Worm (Caenorhabditis elegans) whole organism, L4/young adult: Measurements from ENCODE around the gene W07G4.8.

Experiments used
- W03F9.2 ChIP-seq: fragments of 150-350 bp; optimal IDR thresholded peaks from 2 replicates; lab custom pipeline; 2014; ENCODE audit warnings: missing biosample characterization, missing genetic modification characterization
- dao-5 ChIP-seq: sonication (generic microtip); optimal IDR thresholded peaks from 2 replicates; lab custom pipeline; 2016; ENCODE audit warnings: missing genotype, missing genetic modification characterization, moderate library complexity, missing compliant biosample characterization
- him-1 ChIP-seq: sonication (generic microtip); optimal IDR thresholded peaks from 2 replicates; lab custom pipeline; 2016; ENCODE audit warnings: missing genotype, missing genetic modification reagents, missing genetic modification characterization, missing compliant biosample characterization

W07G4.8 gene

ce11 chrV:13036466-13036865, 12.9 kb downstream of the W07G4.8 start, which contains the start of gene W07G4.2:
W07G4.2 (minus strand) TSS chrV:13036566.
- TF ChIP-seq dao-5 (tag; lab: Kevin White, UChicago) (no peak), W03F9.2 (no peak)

ce11 chrV:13034604-13035003, 14.8 kb downstream of the W07G4.8 start, which contains the start of gene W07G4.7:
W07G4.7 (minus strand) TSS chrV:13034704.
- TF ChIP-seq him-1 (tag; lab: Kevin White, UChicago) (no peak), W03F9.2 (no peak)

ce11 chrV:13033223-13033622, 16.1 kb downstream of the W07G4.8 start, which contains the start of gene W07G4.1:
W07G4.1 (plus strand) TSS chrV:13033523.
- TF ChIP-seq him-1 (tag; lab: Kevin White, UChicago) (no peak), W03F9.2 (no peak), dao-5 (tag; lab: Kevin White, UChicago) (no peak)

- TF ChIP-seq him-1 (tag; lab: Kevin White, UChicago) (no peak), dao-5 (tag; lab: Kevin White, UChicago) (no peak), W03F9.2 (no peak)
Measured at ce11 chrV:13028871-13029270, 20.5 kb downstream of the W07G4.8 start.

ce11 chrV:13026631-13027299, 22.6 kb downstream of the W07G4.8 start:
- TF ChIP-seq W03F9.2 (no peak), dao-5 (tag; lab: Kevin White, UChicago) (no peak)

ce11 chrV:13025283-13025682, 24.1 kb downstream of the W07G4.8 start:
- TF ChIP-seq W03F9.2 (no peak), dao-5 (tag; lab: Kevin White, UChicago) (no peak), him-1 (tag; lab: Kevin White, UChicago) (no peak)

ce11 chrV:13024499-13024898, 24.9 kb downstream of the W07G4.8 start:
- TF ChIP-seq W03F9.2, result no peak
- TF ChIP-seq dao-5 (tag; lab: Kevin White, UChicago), result no peak
- no peak for TF ChIP-seq him-1 (tag; lab: Kevin White, UChicago)

ce11 chrV:13022265-13022664, 27.1 kb downstream of the W07G4.8 start:
- no peak for TF ChIP-seq him-1 (tag; lab: Kevin White, UChicago)
- TF ChIP-seq dao-5 (tag; lab: Kevin White, UChicago), result no peak
- TF ChIP-seq W03F9.2, result no peak

ce11 chrV:13021540-13021939, 27.8 kb downstream of the W07G4.8 start:
- TF ChIP-seq dao-5 (tag; lab: Kevin White, UChicago) (no peak), him-1 (tag; lab: Kevin White, UChicago) (no peak), W03F9.2 (no peak)

- TF ChIP-seq him-1 (tag; lab: Kevin White, UChicago), result no peak
- no peak for TF ChIP-seq dao-5 (tag; lab: Kevin White, UChicago)
- TF ChIP-seq W03F9.2, result no peak
Measured at ce11 chrV:13020638-13021037, 28.7 kb downstream of the W07G4.8 start.

ce11 chrV:13020014-13020413, 29.3 kb downstream of the W07G4.8 start:
- no peak for TF ChIP-seq W03F9.2
- no peak for TF ChIP-seq him-1 (tag; lab: Kevin White, UChicago)

- TF ChIP-seq him-1 (tag; lab: Kevin White, UChicago), result no peak
- TF ChIP-seq dao-5 (tag; lab: Kevin White, UChicago), result no peak
- no peak for TF ChIP-seq W03F9.2
Measured at ce11 chrV:13018761-13019160, 30.6 kb downstream of the W07G4.8 start, which contains the start of gene fmi-1. fmi-1 (plus strand) TSS chrV:13019061.

- TF ChIP-seq dao-5 (tag; lab: Kevin White, UChicago), result no peak
- no peak for TF ChIP-seq W03F9.2
- TF ChIP-seq him-1 (tag; lab: Kevin White, UChicago), result no peak
Measured at ce11 chrV:13018233-13018632, 31.1 kb downstream of the W07G4.8 start.

- TF ChIP-seq him-1 (tag; lab: Kevin White, UChicago) (no peak), W03F9.2 (no peak), dao-5 (tag; lab: Kevin White, UChicago) (no peak)
Measured at ce11 chrV:13013844-13014243, 35.5 kb downstream of the W07G4.8 start, which contains the start of gene F15B9.6. F15B9.6 (plus strand) TSS chrV:13014144.

- TF ChIP-seq W03F9.2 (no peak), dao-5 (tag; lab: Kevin White, UChicago) (no peak), him-1 (tag; lab: Kevin White, UChicago) (no peak)
Measured at ce11 chrV:13013158-13013557, 36.2 kb downstream of the W07G4.8 start, which contains the start of gene try-10. try-10 (minus strand) TSS chrV:13013258.
